Worm (Caenorhabditis elegans): ENCODE measurements around the gene rde-1.

The rde-1 gene

DNA sequence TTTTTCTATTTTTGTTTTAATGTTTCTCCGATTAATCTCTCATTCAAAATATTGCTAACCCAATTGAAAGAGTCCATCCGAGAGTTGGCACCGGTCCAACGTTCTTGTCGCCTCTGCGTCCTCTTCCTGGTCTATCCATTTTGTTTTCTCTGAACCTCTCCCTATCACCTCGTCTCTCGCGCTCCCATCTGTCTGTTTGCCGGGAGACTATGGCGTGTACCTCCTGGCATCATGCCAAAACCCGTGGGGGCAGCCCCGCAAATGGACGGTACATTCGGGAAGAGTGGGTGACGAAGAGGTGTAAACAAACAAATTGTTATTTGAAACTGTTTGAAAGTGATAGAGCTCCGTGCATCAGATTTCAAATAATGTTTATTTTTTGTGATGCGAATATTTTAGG, 44.8 kb upstream of the rde-1 start, which contains the start of gene T06E8.2:
Gene T06E8.2 (minus strand): TSS at position 139 of the 400 bp plus-strand sequence.
- TF ChIP-seq tbx-2 (tag; optimal IDR thresholded peaks at IDR 0.05) (peak; percentile 11), lin-11 (tag; optimal IDR thresholded peaks at IDR 0.05) (no peak), sdc-2 (tag; optimal IDR thresholded peaks at IDR 0.05) (no peak), ceh-31 (tag; optimal IDR thresholded peaks at IDR 0.05) (peak; percentile 35), ceh-34 (tag; optimal IDR thresholded peaks at IDR 0.05) (peak; percentile 55), ceh-18 (tag; optimal IDR thresholded peaks at IDR 0.05) (peak; percentile 45), nfya-1 (tag; optimal IDR thresholded peaks at IDR 0.05) (peak; percentile 36), pha-2 (tag; optimal IDR thresholded peaks at IDR 0.05) (no peak)

DNA sequence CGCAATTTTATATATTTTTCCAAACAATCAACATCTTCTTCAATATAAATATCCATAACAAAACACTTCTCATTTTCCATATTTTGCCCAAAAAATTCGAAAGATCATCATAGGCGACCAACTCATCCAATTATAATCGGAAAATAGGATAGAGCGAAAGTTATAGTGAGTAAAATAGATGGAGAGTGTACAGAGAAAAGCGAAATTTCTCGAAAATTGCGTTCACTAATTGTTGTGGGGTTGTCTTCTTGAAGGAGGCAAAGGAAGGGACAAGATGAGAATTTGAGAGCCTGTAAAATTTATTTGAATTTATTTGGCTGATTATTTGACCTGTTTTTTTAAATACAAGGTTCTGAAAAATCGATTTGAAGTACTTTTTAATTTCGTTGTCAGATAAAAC, 44.1 kb upstream of the rde-1 start:
- peak; percentile 30 for TF ChIP-seq unc-42 (tag; optimal IDR thresholded peaks at IDR 0.05)
- TF ChIP-seq ztf-16 (tag; optimal IDR thresholded peaks at IDR 0.05) = no peak
- TF ChIP-seq nhr-232 (tag; optimal IDR thresholded peaks at IDR 0.05) = no peak

DNA sequence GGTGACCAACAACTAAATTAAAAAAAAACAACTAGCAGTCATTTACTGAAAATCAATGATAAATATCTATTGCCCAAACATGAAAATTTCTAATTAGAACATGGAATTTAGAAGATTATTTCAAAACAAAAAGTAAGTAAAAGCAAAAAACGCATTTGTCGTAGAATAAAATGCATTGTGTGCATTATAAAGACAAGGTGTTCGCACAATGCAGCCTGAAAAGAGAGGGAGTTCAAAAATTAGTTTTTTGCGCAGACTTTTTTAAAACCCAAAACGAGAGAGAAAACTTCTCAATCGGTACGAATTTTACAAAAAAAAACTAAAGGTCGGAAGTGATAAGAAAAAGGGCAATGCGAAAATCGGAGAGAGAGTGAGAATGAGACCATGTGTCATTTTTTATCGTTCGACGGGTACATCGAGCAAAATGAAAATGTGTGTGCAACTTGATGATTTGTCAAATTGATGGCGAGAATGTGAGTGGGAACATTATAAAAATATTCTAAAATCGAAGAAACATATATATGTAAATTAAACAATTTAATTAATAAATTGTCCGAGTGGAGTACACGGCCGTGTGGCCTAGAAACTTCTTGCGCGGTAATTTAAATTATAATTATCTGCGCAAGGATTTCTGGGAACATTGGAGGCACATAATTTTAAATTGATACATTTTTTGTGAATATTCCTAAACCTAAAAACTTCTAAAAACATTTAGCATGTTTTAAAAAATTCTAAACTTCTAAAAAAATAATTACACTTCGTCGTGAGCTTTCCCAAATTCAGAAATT, 40.1 kb upstream of the rde-1 start:
- TF ChIP-seq nfya-1 (tag; optimal IDR thresholded peaks at IDR 0.05) = no peak
- TF ChIP-seq rnt-1 (tag; optimal IDR thresholded peaks at IDR 0.05) = no peak
- TF ChIP-seq dmd-4 (tag; optimal IDR thresholded peaks at IDR 0.05; ENCODE audit: borderline replicate concordance) = no peak
- TF ChIP-seq hlh-6 (tag; optimal IDR thresholded peaks at IDR 0.05) = no peak
- peak; percentile 31 for TF ChIP-seq ceh-31 (tag; optimal IDR thresholded peaks at IDR 0.05)
- TF ChIP-seq pag-3 (tag; optimal IDR thresholded peaks at IDR 0.05; ENCODE audit: borderline replicate concordance) = no peak
- peak; percentile 57 for TF ChIP-seq zip-5 (tag; optimal IDR thresholded peaks at IDR 0.05)
- no peak for TF ChIP-seq ceh-30 (tag; optimal IDR thresholded peaks at IDR 0.05)
- TF ChIP-seq ets-4 (tag; optimal IDR thresholded peaks at IDR 0.05) = peak; percentile 13
- TF ChIP-seq unc-86 (tag; optimal IDR thresholded peaks at IDR 0.05) = no peak
- no peak for TF ChIP-seq eyg-1 (tag; optimal IDR thresholded peaks at IDR 0.05)
- peak; percentile 40 for TF ChIP-seq ceh-2 (tag; optimal IDR thresholded peaks at IDR 0.05)
- TF ChIP-seq ceh-45 (GFP tag; IDR thresholded peaks at IDR 0.05) = no peak
- peak; percentile 48 for TF ChIP-seq C08G9.2 (tag; optimal IDR thresholded peaks at IDR 0.05)
- no peak for TF ChIP-seq ceh-19 (GFP tag; optimal IDR thresholded peaks at IDR 0.05)
- no peak for TF ChIP-seq pha-2 (tag; optimal IDR thresholded peaks at IDR 0.05)

DNA sequence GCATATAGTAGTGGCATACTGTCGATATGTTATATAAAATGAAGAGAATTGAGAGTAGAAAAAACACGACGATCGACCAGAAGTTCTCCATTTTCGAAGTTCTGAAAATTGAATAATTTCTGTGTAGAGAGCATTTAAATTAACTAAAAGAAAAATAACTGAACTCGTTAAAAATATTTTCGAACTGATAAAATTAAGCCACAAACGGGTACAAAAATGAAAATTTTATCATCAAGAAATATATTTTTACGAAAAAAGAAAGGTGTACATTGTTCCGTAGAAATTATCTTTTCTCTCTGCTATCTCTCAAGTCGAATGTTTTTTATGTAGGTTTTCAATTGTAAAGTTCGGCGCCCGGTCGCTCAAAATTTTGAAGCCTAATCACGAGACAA, 39.5 kb upstream of the rde-1 start, which contains the start of gene acl-2:
Gene acl-2 (minus strand): TSS at position 101 of the 392 bp plus-strand sequence.
- TF ChIP-seq C38D4.7 (GFP tag; optimal IDR thresholded peaks at IDR 0.05) (no peak), C08G9.2 (tag; optimal IDR thresholded peaks at IDR 0.05) (no peak), sdc-2 (tag; optimal IDR thresholded peaks at IDR 0.05) (no peak), ztf-16 (tag; optimal IDR thresholded peaks at IDR 0.05) (no peak), ref-2 (tag; optimal IDR thresholded peaks at IDR 0.05) (no peak), nhr-232 (tag; optimal IDR thresholded peaks at IDR 0.05) (no peak), lim-6 (tag; optimal IDR thresholded peaks at IDR 0.05) (no peak), dmd-4 (tag; optimal IDR thresholded peaks at IDR 0.05; ENCODE audit: borderline replicate concordance) (no peak), hlh-15 (tag; optimal IDR thresholded peaks at IDR 0.05) (no peak), hlh-6 (tag; optimal IDR thresholded peaks at IDR 0.05) (no peak), elt-2 (tag; optimal IDR thresholded peaks at IDR 0.05) (no peak), hlh-13 (GFP tag; optimal IDR thresholded peaks at IDR 0.05) (no peak), ahr-1 (tag; optimal IDR thresholded peaks at IDR 0.05) (no peak), elt-4 (tag; optimal IDR thresholded peaks at IDR 0.05) (no peak)

ce11 chrV:10023062-10023536, 31.7 kb upstream of the rde-1 start:
- TF ChIP-seq madf-2 (tag; optimal IDR thresholded peaks at IDR 0.05) (no peak), F13H6.1 (tag; optimal IDR thresholded peaks at IDR 0.05) (no peak), hlh-6 (tag; optimal IDR thresholded peaks at IDR 0.05) (no peak), fax-1 (tag; optimal IDR thresholded peaks at IDR 0.05) (no peak), pha-2 (tag; optimal IDR thresholded peaks at IDR 0.05) (no peak), unc-55 (GFP tag; optimal IDR thresholded peaks at IDR 0.05) (no peak), ref-2 (tag; optimal IDR thresholded peaks at IDR 0.05) (no peak), fkh-10 (GFP tag; optimal IDR thresholded peaks at IDR 0.05) (no peak), ceh-24 (tag; optimal IDR thresholded peaks at IDR 0.05) (no peak), hlh-30 (tag; optimal IDR thresholded peaks at IDR 0.05; ENCODE audit: insufficient read depth) (no peak), syd-9 (tag; optimal IDR thresholded peaks at IDR 0.05) (no peak), ceh-18 (tag; optimal IDR thresholded peaks at IDR 0.05) (no peak), lin-11 (tag; optimal IDR thresholded peaks at IDR 0.05) (no peak), elt-2 (tag; optimal IDR thresholded peaks at IDR 0.05) (no peak), ahr-1 (tag; optimal IDR thresholded peaks at IDR 0.05) (no peak), pat-9 (tag; optimal IDR thresholded peaks at IDR 0.05) (no peak), tbx-2 (tag; optimal IDR thresholded peaks at IDR 0.05) (no peak)
